Fruit fly (Drosophila melanogaster) S2 (cell line): ENCODE results near the gene CG34266.

Experiments
- CG8478 ChIP-seq: fragments of >200 bp; optimal IDR thresholded peaks from 2 replicates; lab custom pipeline; 2018
- CTCF ChIP-seq, 2 experiments: fragments of >200 bp; optimal IDR thresholded peaks; 2 replicates each; lab custom pipeline; 2018

- TF ChIP-seq CG8478 (lab: Kevin White, UChicago) (no peak), CTCF (optimal IDR thresholded peaks at IDR 0.05; lab: Kevin White, UChicago) (no peak)
Measured at dm6 chr3L:4694823-4695222, 17.2 kb downstream of the CG34266 start, which contains the start of gene CG15876.
